Worm (Caenorhabditis elegans) whole organism, L4 larva: ENCODE data around the gene fip-3.

Experiments
- ceh-82 ChIP-seq: sonication (generic microtip); optimal IDR thresholded peaks from 2 replicates; lab custom pipeline; 2017; ENCODE audit warnings: missing biosample characterization, missing genetic modification characterization
- lin-1 ChIP-seq: fragments of 200-800 bp; sonication (Bioruptor generic); IDR thresholded peaks from 2 replicates; pipeline ENCODE4 v1.3.6; 2022; ENCODE audit warnings: missing genetic modification reagents, missing genetic modification characterization, missing compliant biosample characterization
- nhr-11 ChIP-seq: fragments of 150-350 bp; optimal IDR thresholded peaks from 2 replicates; lab custom pipeline; 2014; ENCODE audit warnings: missing biosample characterization, missing genetic modification characterization
- pha-4 ChIP-seq, 2 experiments: fragments of 150-350 bp in 1 of 2; fragments of 200-800 bp in 1 of 2; sonication (Bioruptor generic) in 1 of 2; IDR thresholded peaks in 1 of 2; optimal IDR thresholded peaks in 1 of 2; 2 replicates each; pipeline versions ENCODE4 v1.3.6 to Lab custom; 2014 to 2022; ENCODE audit warnings: missing genetic modification characterization in 2 of 2, missing genetic modification reagents in 2 of 2, missing biosample characterization in 1 of 2, missing compliant biosample characterization in 1 of 2
- unc-62 ChIP-seq, 3 experiments: fragments of 150-350 bp in 1 of 3; sonication (generic microtip); optimal IDR thresholded peaks in 2 of 3; peaks in 1 of 3; 1 replicate in 1 of 3; 2 replicates in 2 of 3; lab custom pipeline; 2014 to 2017; ENCODE audit warnings: missing biosample characterization in 3 of 3, missing genetic modification characterization in 3 of 3, missing genetic modification reagents in 3 of 3, missing genotype in 1 of 3

- TF ChIP-seq lin-1 (no peak), pha-4 (GFP tag; IDR thresholded peaks at IDR 0.05; lab: Robert Waterston, UW) (no peak), pha-4 (tag; optimal IDR thresholded peaks at IDR 0.05; lab: Kevin White, UChicago) (no peak), unc-62 (GFP tag; optimal IDR thresholded peaks at IDR 0.05 in 1 of 2; lab: Kevin White, UChicago) (no peak), unc-62 (tag; optimal IDR thresholded peaks at IDR 0.05; lab: Kevin White, UChicago) (no peak), ceh-82 (tag; lab: Kevin White, UChicago) (no peak), nhr-11 (tag; lab: Kevin White, UChicago) (no peak)
Measured at ce11 chrIII:8602148-8602547, 12.9 kb upstream of the fip-3 start.
